Worm (Caenorhabditis elegans): ENCODE measurements around the gene fbxa-42.
"Not testable (repeated sequence)": the region's sequence is repeated elsewhere in the genome, so short reads cannot be mapped to it uniquely, and the experiment has no call there.

fbxa-42 gene

ce11 chrIII:2261353-2261752 is at the start of gene fbxa-42:
fbxa-42 (minus strand) TSS chrIII:2261453.
- not testable (repeated sequence) for TF ChIP-seq ref-1 (GFP tag; conservative IDR thresholded peaks at IDR 0.05); cog-1 (tag; optimal IDR thresholded peaks at IDR 0.05); med-1 (GFP tag; optimal IDR thresholded peaks at IDR 0.05; ENCODE audit: insufficient read depth)

- TF ChIP-seq T22C8.4 (GFP tag; IDR thresholded peaks at IDR 0.05) (no peak), flt-1 (GFP tag; IDR thresholded peaks at IDR 0.05) (no peak), tab-1 (GFP tag; IDR thresholded peaks at IDR 0.05) (no peak), ztf-29 (GFP tag; IDR thresholded peaks at IDR 0.05) (no peak)
Measured at ce11 chrIII:2310996-2311395, 49.7 kb upstream of the fbxa-42 start.

- TF ChIP-seq cog-1 (tag; optimal IDR thresholded peaks at IDR 0.05) = no peak
- TF ChIP-seq ztf-29 (GFP tag; IDR thresholded peaks at IDR 0.05) = no peak
- no peak for TF ChIP-seq klf-2 (GFP tag; conservative IDR thresholded peaks at IDR 0.05)
- no peak for TF ChIP-seq ztf-23 (GFP tag; IDR thresholded peaks at IDR 0.05)
- TF ChIP-seq ref-1 (GFP tag; conservative IDR thresholded peaks at IDR 0.05) = no peak
- TF ChIP-seq med-1 (GFP tag; optimal IDR thresholded peaks at IDR 0.05; ENCODE audit: insufficient read depth) = no peak
- TF ChIP-seq tab-1 (GFP tag; IDR thresholded peaks at IDR 0.05) = no peak
- TF ChIP-seq flt-1 (GFP tag; IDR thresholded peaks at IDR 0.05) = no peak
Measured at ce11 chrIII:2308026-2308425, 46.8 kb upstream of the fbxa-42 start, which contains the start of the genes fbxa-1 and Y54F10BM.20. fbxa-1 (minus strand) TSS chrIII:2308126. Y54F10BM.20 (plus strand) TSS chrIII:2308256.

- TF ChIP-seq cog-1 (tag; optimal IDR thresholded peaks at IDR 0.05) (peak; percentile 5), ref-1 (GFP tag; conservative IDR thresholded peaks at IDR 0.05) (0 out of 2 replicates have a peak, but pooled peaks have one; percentile 13), T22C8.4 (GFP tag; IDR thresholded peaks at IDR 0.05) (no peak), klf-2 (GFP tag; conservative IDR thresholded peaks at IDR 0.05) (no peak), flt-1 (GFP tag; IDR thresholded peaks at IDR 0.05) (no peak)
Measured at ce11 chrIII:2304867-2305266, 43.6 kb upstream of the fbxa-42 start, which contains the start of gene Y54F10BM.9. Y54F10BM.9 (minus strand) TSS chrIII:2304927.

ce11 chrIII:2304149-2304548 is 42.9 kb upstream of the fbxa-42 start:
- TF ChIP-seq ref-1 (GFP tag; conservative IDR thresholded peaks at IDR 0.05) (no peak), flt-1 (GFP tag; IDR thresholded peaks at IDR 0.05) (no peak), cog-1 (tag; optimal IDR thresholded peaks at IDR 0.05) (no peak), ztf-23 (GFP tag; IDR thresholded peaks at IDR 0.05) (no peak), tab-1 (GFP tag; IDR thresholded peaks at IDR 0.05) (no peak), ztf-29 (GFP tag; IDR thresholded peaks at IDR 0.05) (no peak), klf-2 (GFP tag; conservative IDR thresholded peaks at IDR 0.05) (no peak), T22C8.4 (GFP tag; IDR thresholded peaks at IDR 0.05) (no peak), med-1 (GFP tag; optimal IDR thresholded peaks at IDR 0.05; ENCODE audit: insufficient read depth) (no peak)

ce11 chrIII:2294736-2295135 is 33.5 kb upstream of the fbxa-42 start:
- TF ChIP-seq ref-1 (GFP tag; conservative IDR thresholded peaks at IDR 0.05) (no peak), med-1 (GFP tag; optimal IDR thresholded peaks at IDR 0.05; ENCODE audit: insufficient read depth) (no peak), tab-1 (GFP tag; IDR thresholded peaks at IDR 0.05) (no peak), ztf-23 (GFP tag; IDR thresholded peaks at IDR 0.05) (no peak), klf-2 (GFP tag; conservative IDR thresholded peaks at IDR 0.05) (no peak), flt-1 (GFP tag; IDR thresholded peaks at IDR 0.05) (no peak), T22C8.4 (GFP tag; IDR thresholded peaks at IDR 0.05) (no peak), cog-1 (tag; optimal IDR thresholded peaks at IDR 0.05) (no peak), ztf-29 (GFP tag; IDR thresholded peaks at IDR 0.05) (no peak)

- no peak for TF ChIP-seq med-1 (GFP tag; optimal IDR thresholded peaks at IDR 0.05; ENCODE audit: insufficient read depth)
- TF ChIP-seq ztf-23 (GFP tag; IDR thresholded peaks at IDR 0.05) = no peak
- TF ChIP-seq ref-1 (GFP tag; conservative IDR thresholded peaks at IDR 0.05) = no peak
- TF ChIP-seq T22C8.4 (GFP tag; IDR thresholded peaks at IDR 0.05) = no peak
- TF ChIP-seq klf-2 (GFP tag; conservative IDR thresholded peaks at IDR 0.05) = no peak
- no peak for TF ChIP-seq flt-1 (GFP tag; IDR thresholded peaks at IDR 0.05)
- no peak for TF ChIP-seq cog-1 (tag; optimal IDR thresholded peaks at IDR 0.05)
- no peak for TF ChIP-seq ztf-29 (GFP tag; IDR thresholded peaks at IDR 0.05)
- no peak for TF ChIP-seq tab-1 (GFP tag; IDR thresholded peaks at IDR 0.05)
Measured at ce11 chrIII:2291139-2291538, 29.9 kb upstream of the fbxa-42 start, which contains the start of gene fbxa-219. fbxa-219 (plus strand) TSS chrIII:2291415.

- TF ChIP-seq ztf-29 (GFP tag; IDR thresholded peaks at IDR 0.05) (no peak), cog-1 (tag; optimal IDR thresholded peaks at IDR 0.05) (no peak), ref-1 (GFP tag; conservative IDR thresholded peaks at IDR 0.05) (no peak), T22C8.4 (GFP tag; IDR thresholded peaks at IDR 0.05) (no peak), klf-2 (GFP tag; conservative IDR thresholded peaks at IDR 0.05) (no peak), med-1 (GFP tag; optimal IDR thresholded peaks at IDR 0.05; ENCODE audit: insufficient read depth) (no peak), flt-1 (GFP tag; IDR thresholded peaks at IDR 0.05) (no peak), tab-1 (GFP tag; IDR thresholded peaks at IDR 0.05) (no peak), ztf-23 (GFP tag; IDR thresholded peaks at IDR 0.05) (no peak)
Measured at ce11 chrIII:2288261-2288660, 27.0 kb upstream of the fbxa-42 start.

ce11 chrIII:2283341-2283847 is 22.1 kb upstream of the fbxa-42 start:
- TF ChIP-seq ztf-29 (GFP tag; IDR thresholded peaks at IDR 0.05) (no peak), T22C8.4 (GFP tag; IDR thresholded peaks at IDR 0.05) (peak; percentile 97)

ce11 chrIII:2281975-2282957 is 21.0 kb upstream of the fbxa-42 start, which contains the start of gene Y54F10BM.3:
Y54F10BM.3 (plus strand) TSS chrIII:2282025.
- no peak for TF ChIP-seq ref-1 (GFP tag; conservative IDR thresholded peaks at IDR 0.05)
- peak; percentile 98 for TF ChIP-seq T22C8.4 (GFP tag; IDR thresholded peaks at IDR 0.05)
- no peak for TF ChIP-seq cog-1 (tag; optimal IDR thresholded peaks at IDR 0.05)
- no peak for TF ChIP-seq ztf-29 (GFP tag; IDR thresholded peaks at IDR 0.05)
- no peak for TF ChIP-seq ztf-23 (GFP tag; IDR thresholded peaks at IDR 0.05)

Measured in whole organism, midembryonic.